Fruit fly (Drosophila melanogaster) whole organism, adult: Measurements from ENCODE around the gene Mst85C.

Experiments
- CG11617 ChIP-seq: fragments of 200-800 bp; sonication (Bioruptor generic); optimal IDR thresholded peaks from 2 replicates; lab custom pipeline; 2017; ENCODE audit warnings: mild to moderate bottlenecking, missing biosample characterization, missing genetic modification reagents, missing genetic modification characterization
- CG12768 ChIP-seq: fragments of 200-800 bp; sonication (Bioruptor generic); optimal IDR thresholded peaks from 2 replicates; lab custom pipeline; 2017; ENCODE audit warnings: missing biosample characterization, missing genetic modification characterization, mild to moderate bottlenecking, moderate library complexity, missing genetic modification reagents
- CG14711 ChIP-seq: fragments of 200-800 bp; sonication (Bioruptor generic); optimal IDR thresholded peaks from 2 replicates; lab custom pipeline; 2018; ENCODE audit warnings: missing biosample characterization, mild to moderate bottlenecking, missing genetic modification characterization, moderate library complexity
- CG1620 ChIP-seq: fragments of 200-800 bp; sonication (Bioruptor generic); optimal IDR thresholded peaks from 2 replicates; lab custom pipeline; 2016; ENCODE audit warnings: missing biosample characterization, missing genetic modification characterization
- CG33017 ChIP-seq: fragments of 200-800 bp; sonication (Bioruptor generic); optimal IDR thresholded peaks from 2 replicates; lab custom pipeline; 2018; ENCODE audit warnings: missing biosample characterization, mild to moderate bottlenecking, missing genetic modification characterization, moderate library complexity
- CG5204 ChIP-seq: fragments of 200-800 bp; sonication (Bioruptor generic); optimal IDR thresholded peaks from 2 replicates; lab custom pipeline; 2016; ENCODE audit warnings: missing biosample characterization, missing genetic modification characterization
- CG7045 ChIP-seq: fragments of 200-800 bp; sonication (Bioruptor generic); optimal IDR thresholded peaks from 2 replicates; lab custom pipeline; 2017; ENCODE audit warnings: missing biosample characterization, mild to moderate bottlenecking, missing genetic modification characterization
- CG7101 ChIP-seq: fragments of 200-800 bp; sonication (Bioruptor generic); optimal IDR thresholded peaks from 2 replicates; lab custom pipeline; 2018; ENCODE audit warnings: missing biosample characterization, mild to moderate bottlenecking, missing genetic modification characterization, moderate library complexity
- Clk ChIP-seq: fragments of 200-800 bp; sonication (Bioruptor generic); optimal IDR thresholded peaks from 2 replicates; lab custom pipeline; 2017; ENCODE audit warnings: missing biosample characterization, missing genetic modification characterization
- Crg-1 ChIP-seq: fragments of 200-800 bp; sonication (Bioruptor generic); optimal IDR thresholded peaks from 2 replicates; lab custom pipeline; 2016; ENCODE audit warnings: missing biosample characterization, missing genetic modification characterization
- Hr96 ChIP-seq: fragments of 200-800 bp; sonication (Bioruptor generic); optimal IDR thresholded peaks from 2 replicates; lab custom pipeline; 2016; ENCODE audit warnings: missing biosample characterization, missing genetic modification characterization
- Mnt ChIP-seq: fragments of 200-800 bp; sonication (Bioruptor generic); optimal IDR thresholded peaks from 2 replicates; lab custom pipeline; 2016; ENCODE audit warnings: missing biosample characterization, mild to moderate bottlenecking, missing genetic modification characterization
- bab1 ChIP-seq: fragments of 200-800 bp; sonication (Bioruptor generic); optimal IDR thresholded peaks from 3 replicates; lab custom pipeline; 2019; ENCODE audit warnings: missing biosample characterization, mild to moderate bottlenecking, missing genetic modification characterization, moderate library complexity
- cic ChIP-seq: fragments of 200-800 bp; sonication (Bioruptor generic); optimal IDR thresholded peaks from 2 replicates; lab custom pipeline; 2017; ENCODE audit warnings: missing biosample characterization, mild to moderate bottlenecking, missing genetic modification characterization, moderate library complexity
- cnc ChIP-seq, 2 experiments: fragments of >200 bp; optimal IDR thresholded peaks; 2 replicates each; lab custom pipeline; 2017
- kay ChIP-seq: fragments of 200-800 bp; sonication (Bioruptor generic); peaks from one replicate; lab custom pipeline; 2016; ENCODE audit warnings: missing biosample characterization, missing genetic modification characterization, borderline replicate concordance
- ovo ChIP-seq: fragments of 200-800 bp; sonication (Bioruptor generic); optimal IDR thresholded peaks from 2 replicates; lab custom pipeline; 2016; ENCODE audit warnings: missing biosample characterization, missing genetic modification characterization
- pad ChIP-seq: fragments of 200-800 bp; sonication (Bioruptor generic); optimal IDR thresholded peaks from 3 replicates; lab custom pipeline; 2017; ENCODE audit warnings: missing biosample characterization, missing genetic modification characterization, mild to moderate bottlenecking, moderate library complexity, missing genetic modification reagents
- tj ChIP-seq: fragments of 200-800 bp; sonication (Bioruptor generic); optimal IDR thresholded peaks from 3 replicates; lab custom pipeline; 2017; ENCODE audit warnings: missing biosample characterization, mild to moderate bottlenecking, missing genetic modification characterization, moderate library complexity
- toe ChIP-seq: fragments of 200-800 bp; sonication (Bioruptor generic); optimal IDR thresholded peaks from 2 replicates; lab custom pipeline; 2016; ENCODE audit warnings: missing biosample characterization, missing genetic modification characterization

The Mst85C gene

dm6 chr3R:9019689-9020138 lies 28.7 kb upstream of the Mst85C start, which contains the start of gene tgo:
Gene tgo, minus strand, starts transcription at chr3R:9020022.
- TF ChIP-seq bab1 (peak; percentile 65), Clk (GFP tag; lab: Kevin White, UChicago) (no peak), CG14711 (no peak), kay (GFP tag; lab: Kevin White, UChicago) (no peak), Hr96 (GFP tag; lab: Kevin White, UChicago) (no peak), CG7101 (peak; percentile 2), ovo (no peak), cic (GFP tag; lab: Kevin White, UChicago) (peak; percentile 44), toe (no peak), CG12768 (GFP tag; lab: Kevin White, UChicago) (no peak), CG7045 (GFP tag; lab: Kevin White, UChicago) (no peak), CG1620 (GFP tag; lab: Kevin White, UChicago) (no peak), CG33017 (no peak), CG5204 (GFP tag; lab: Kevin White, UChicago) (no peak), CG11617 (GFP tag; lab: Kevin White, UChicago) (peak; percentile 17), cnc (optimal IDR thresholded peaks at IDR 0.05; lab: Kevin White, UChicago) (no peak), tj (GFP tag; lab: Kevin White, UChicago) (peak; percentile 69), Crg-1 (GFP tag; lab: Kevin White, UChicago) (peak; percentile 14), pad (GFP tag; lab: Kevin White, UChicago) (peak; percentile 16), Mnt (peak; percentile 53)

dm6 chr3R:9023934-9024333 lies 24.5 kb upstream of the Mst85C start:
- TF ChIP-seq pad (GFP tag; lab: Kevin White, UChicago) (no peak), CG11617 (GFP tag; lab: Kevin White, UChicago) (no peak), cic (GFP tag; lab: Kevin White, UChicago) (no peak), CG7045 (GFP tag; lab: Kevin White, UChicago) (no peak), Crg-1 (GFP tag; lab: Kevin White, UChicago) (no peak), Mnt (no peak)

- TF ChIP-seq Crg-1 (GFP tag; lab: Kevin White, UChicago) (no peak), CG5204 (GFP tag; lab: Kevin White, UChicago) (no peak), CG12768 (GFP tag; lab: Kevin White, UChicago) (no peak), cic (GFP tag; lab: Kevin White, UChicago) (no peak), toe (no peak), pad (GFP tag; lab: Kevin White, UChicago) (no peak)
Measured at dm6 chr3R:9024835-9025510, 23.5 kb upstream of the Mst85C start.

dm6 chr3R:9027082-9027481 lies 21.4 kb upstream of the Mst85C start:
- TF ChIP-seq CG33017 (no peak), Hr96 (GFP tag; lab: Kevin White, UChicago) (no peak), bab1 (no peak), cic (GFP tag; lab: Kevin White, UChicago) (no peak), CG11617 (GFP tag; lab: Kevin White, UChicago) (no peak), CG14711 (no peak), Clk (GFP tag; lab: Kevin White, UChicago) (no peak), cnc (optimal IDR thresholded peaks at IDR 0.05; lab: Kevin White, UChicago) (no peak), tj (GFP tag; lab: Kevin White, UChicago) (no peak), CG1620 (GFP tag; lab: Kevin White, UChicago) (no peak), Mnt (no peak), CG12768 (GFP tag; lab: Kevin White, UChicago) (no peak), ovo (no peak), kay (GFP tag; lab: Kevin White, UChicago) (no peak), toe (no peak), pad (GFP tag; lab: Kevin White, UChicago) (no peak), CG5204 (GFP tag; lab: Kevin White, UChicago) (no peak), CG7045 (GFP tag; lab: Kevin White, UChicago) (no peak), Crg-1 (GFP tag; lab: Kevin White, UChicago) (no peak), CG7101 (no peak)

- no peak for TF ChIP-seq cnc (optimal IDR thresholded peaks at IDR 0.05; lab: Kevin White, UChicago)
- no peak for TF ChIP-seq Crg-1 (GFP tag; lab: Kevin White, UChicago)
- no peak for TF ChIP-seq CG7101
- no peak for TF ChIP-seq CG12768 (GFP tag; lab: Kevin White, UChicago)
- TF ChIP-seq toe, result no peak
Measured at dm6 chr3R:9028690-9029089, 19.8 kb upstream of the Mst85C start.

- TF ChIP-seq CG12768 (GFP tag; lab: Kevin White, UChicago) (no peak), CG33017 (no peak), cnc (optimal IDR thresholded peaks at IDR 0.05; lab: Kevin White, UChicago) (no peak), toe (no peak), CG7045 (GFP tag; lab: Kevin White, UChicago) (no peak), Hr96 (GFP tag; lab: Kevin White, UChicago) (no peak), cic (GFP tag; lab: Kevin White, UChicago) (no peak), tj (GFP tag; lab: Kevin White, UChicago) (no peak), CG14711 (no peak), Mnt (no peak), CG1620 (GFP tag; lab: Kevin White, UChicago) (no peak), CG5204 (GFP tag; lab: Kevin White, UChicago) (no peak), kay (GFP tag; lab: Kevin White, UChicago) (no peak), CG11617 (GFP tag; lab: Kevin White, UChicago) (no peak), pad (GFP tag; lab: Kevin White, UChicago) (no peak), CG7101 (no peak), ovo (no peak), bab1 (no peak), Crg-1 (GFP tag; lab: Kevin White, UChicago) (no peak)
Measured at dm6 chr3R:9029411-9029810, 19.0 kb upstream of the Mst85C start.
